Fruit fly (Drosophila melanogaster) whole organism, embryonic: Measurements from ENCODE around the gene CG10587.

ENCODE experiments used
- Asciz ChIP-seq: fragments of 200-800 bp; sonication (Bioruptor generic); optimal IDR thresholded peaks from 2 replicates; lab custom pipeline; 2017; ENCODE audit warnings: missing biosample characterization, mild to moderate bottlenecking, missing genetic modification characterization, missing genetic modification reagents
- BEAF-32 ChIP-seq: fragments of 200-800 bp; sonication (Bioruptor generic); optimal IDR thresholded peaks from 3 replicates; lab custom pipeline; 2017; ENCODE audit warnings: missing biosample characterization, missing genetic modification characterization, mild to moderate bottlenecking, moderate library complexity, missing genetic modification reagents
- CG1233 ChIP-seq: fragments of 200-800 bp; sonication (Bioruptor generic); optimal IDR thresholded peaks from 4 replicates; lab custom pipeline; 2018; ENCODE audit warnings: missing biosample characterization, mild to moderate bottlenecking, missing genetic modification characterization
- CG12769 ChIP-seq: fragments of 200-800 bp; sonication (Bioruptor generic); optimal IDR thresholded peaks from 2 replicates; lab custom pipeline; 2019; ENCODE audit warnings: missing biosample characterization, mild to moderate bottlenecking, missing genetic modification characterization, moderate library complexity
- CG12942 ChIP-seq: fragments of 200-800 bp; sonication (Bioruptor generic); optimal IDR thresholded peaks from 3 replicates; lab custom pipeline; 2016; ENCODE audit warnings: missing biosample characterization, missing genetic modification characterization
- CG13775 ChIP-seq: fragments of 200-800 bp; sonication (Bioruptor generic); optimal IDR thresholded peaks from 3 replicates; lab custom pipeline; 2017; ENCODE audit warnings: missing biosample characterization, mild to moderate bottlenecking, missing genetic modification characterization
- CG14710 ChIP-seq: fragments of 200-800 bp; sonication (Bioruptor generic); optimal IDR thresholded peaks from 3 replicates; lab custom pipeline; 2019; ENCODE audit warnings: missing biosample characterization, mild to moderate bottlenecking, missing genetic modification characterization, moderate library complexity
- CG17328 ChIP-seq: fragments of 200-800 bp; sonication (Bioruptor generic); IDR thresholded peaks from 2 replicates; pipeline ENCODE4 v1.3.6; 2022; ENCODE audit warnings: missing biosample characterization, missing genetic modification characterization
- CG17359 ChIP-seq: fragments of 200-800 bp; sonication (Bioruptor generic); optimal IDR thresholded peaks from 3 replicates; lab custom pipeline; 2018; ENCODE audit warnings: missing biosample characterization, mild to moderate bottlenecking, missing genetic modification characterization, moderate library complexity
- CG2199 ChIP-seq: fragments of 200-800 bp; sonication (Bioruptor generic); IDR thresholded peaks from 3 replicates; pipeline ENCODE4 v1.3.6; 2022; ENCODE audit warnings: missing biosample characterization, missing genetic modification characterization
- CG30403 ChIP-seq: fragments of 200-800 bp; sonication (Bioruptor generic); optimal IDR thresholded peaks from 3 replicates; lab custom pipeline; 2016; ENCODE audit warnings: missing biosample characterization, missing genetic modification characterization
- CG3163 ChIP-seq: fragments of 200-800 bp; sonication (Bioruptor generic); optimal IDR thresholded peaks from 3 replicates; lab custom pipeline; 2016; ENCODE audit warnings: missing biosample characterization, missing genetic modification characterization
- CG33213 ChIP-seq: fragments of 200-800 bp; sonication (Bioruptor generic); optimal IDR thresholded peaks from 3 replicates; lab custom pipeline; 2016; ENCODE audit warnings: missing biosample characterization, missing genetic modification characterization
- CG3838 ChIP-seq: fragments of 200-800 bp; sonication (Bioruptor generic); optimal IDR thresholded peaks from 3 replicates; lab custom pipeline; 2016; ENCODE audit warnings: missing biosample characterization, missing genetic modification characterization
- CG4424 ChIP-seq: fragments of 200-800 bp; sonication (Bioruptor generic); optimal IDR thresholded peaks from 3 replicates; lab custom pipeline; 2016; ENCODE audit warnings: missing biosample characterization, missing genetic modification characterization
- CG5245 ChIP-seq: fragments of 200-800 bp; sonication (Bioruptor generic); optimal IDR thresholded peaks from 3 replicates; lab custom pipeline; 2016; ENCODE audit warnings: missing biosample characterization, missing genetic modification characterization
- CG6683 ChIP-seq: fragments of 200-800 bp; sonication (Bioruptor generic); optimal IDR thresholded peaks from 2 replicates; lab custom pipeline; 2017; ENCODE audit warnings: missing biosample characterization, mild to moderate bottlenecking, missing genetic modification characterization, missing genetic modification reagents
- CG7556 ChIP-seq: fragments of 200-800 bp; sonication (Bioruptor generic); optimal IDR thresholded peaks from 2 replicates; lab custom pipeline; 2017; ENCODE audit warnings: missing biosample characterization, mild to moderate bottlenecking, missing genetic modification characterization
- CG8478 ChIP-seq: fragments of >200 bp; optimal IDR thresholded peaks from 2 replicates; lab custom pipeline; 2018
- CG9797 ChIP-seq: fragments of 200-800 bp; sonication (Bioruptor generic); optimal IDR thresholded peaks from 3 replicates; lab custom pipeline; 2018; ENCODE audit warnings: missing biosample characterization, mild to moderate bottlenecking, missing genetic modification characterization
- CG9876 ChIP-seq: fragments of 200-800 bp; sonication (Bioruptor generic); optimal IDR thresholded peaks from 2 replicates; lab custom pipeline; 2016; ENCODE audit warnings: missing biosample characterization, missing genetic modification characterization
- Dek ChIP-seq: fragments of 200-800 bp; sonication (Bioruptor generic); optimal IDR thresholded peaks from 3 replicates; lab custom pipeline; 2019; ENCODE audit warnings: missing biosample characterization, mild to moderate bottlenecking, missing genetic modification characterization, moderate library complexity
- Dip3 ChIP-seq: fragments of 200-800 bp; sonication (Bioruptor generic); optimal IDR thresholded peaks from 3 replicates; lab custom pipeline; 2016; ENCODE audit warnings: missing biosample characterization, missing genetic modification characterization
- ERR ChIP-seq: fragments of 200-800 bp; sonication (Bioruptor generic); optimal IDR thresholded peaks from 2 replicates; lab custom pipeline; 2016; ENCODE audit warnings: missing biosample characterization, missing genetic modification characterization
- Hmx ChIP-seq: fragments of 200-800 bp; sonication (Bioruptor generic); optimal IDR thresholded peaks from 2 replicates; lab custom pipeline; 2016; ENCODE audit warnings: missing biosample characterization, missing genetic modification characterization
- Kr ChIP-seq: fragments of 200-800 bp; sonication (Bioruptor generic); optimal IDR thresholded peaks from 2 replicates; lab custom pipeline; 2017; ENCODE audit warnings: missing biosample characterization, mild to moderate bottlenecking, missing genetic modification characterization
- MBD-R2 ChIP-seq: fragments of 200-800 bp; sonication (Bioruptor generic); IDR thresholded peaks from 2 replicates; pipeline ENCODE4 v1.3.6; 2022; ENCODE audit warnings: missing biosample characterization, missing genetic modification characterization
- Pdp1 ChIP-seq, 2 experiments: fragments of 200-800 bp; sonication (Bioruptor generic); optimal IDR thresholded peaks; 3 replicates each; lab custom pipeline; 2016; ENCODE audit warnings: missing biosample characterization in 2 of 2, missing genetic modification characterization in 2 of 2, mild to moderate bottlenecking in 1 of 2, moderate library complexity in 1 of 2
- Six4 ChIP-seq: fragments of 200-800 bp; sonication (Bioruptor generic); optimal IDR thresholded peaks from 2 replicates; lab custom pipeline; 2016; ENCODE audit warnings: missing biosample characterization, missing genetic modification characterization
- Xrp1 ChIP-seq: fragments of 200-800 bp; sonication (Bioruptor generic); IDR thresholded peaks from 2 replicates; pipeline ENCODE4 v1.3.6; 2022; ENCODE audit warnings: missing biosample characterization, missing genetic modification characterization
- ci ChIP-seq: fragments of 200-800 bp; sonication (Bioruptor generic); IDR thresholded peaks from 3 replicates; pipeline ENCODE4 v1.3.6; 2022; ENCODE audit warnings: missing biosample characterization, missing genetic modification characterization
- dimm ChIP-seq: fragments of 200-800 bp; sonication (Bioruptor generic); IDR thresholded peaks from 2 replicates; pipeline ENCODE4 v1.3.6; 2022; ENCODE audit warnings: missing biosample characterization, missing genetic modification characterization
- dm ChIP-seq: fragments of 200-800 bp; sonication (Bioruptor generic); optimal IDR thresholded peaks from 3 replicates; lab custom pipeline; 2016; ENCODE audit warnings: missing biosample characterization, missing genetic modification characterization
- dysf ChIP-seq: fragments of 200-800 bp; sonication (Bioruptor generic); IDR thresholded peaks from 3 replicates; pipeline ENCODE4 v1.3.6; 2022; ENCODE audit warnings: missing biosample characterization, missing genetic modification characterization
- emc ChIP-seq: fragments of 200-800 bp; sonication (Bioruptor generic); optimal IDR thresholded peaks from 2 replicates; lab custom pipeline; 2016; ENCODE audit warnings: missing biosample characterization, missing genetic modification characterization
- ems ChIP-seq: fragments of 200-800 bp; sonication (Bioruptor generic); optimal IDR thresholded peaks from 3 replicates; lab custom pipeline; 2016; ENCODE audit warnings: missing biosample characterization, missing genetic modification characterization
- esg ChIP-seq: fragments of 200-800 bp; sonication (Bioruptor generic); conservative IDR thresholded peaks from 2 replicates; pipeline ENCODE4 v1.3.6; 2022; ENCODE audit warnings: missing biosample characterization, missing genetic modification characterization
- grn ChIP-seq: fragments of 200-800 bp; sonication (Bioruptor generic); optimal IDR thresholded peaks from 3 replicates; lab custom pipeline; 2017; ENCODE audit warnings: missing biosample characterization, missing genetic modification characterization
- gsb-n ChIP-seq: fragments of 200-800 bp; sonication (Bioruptor generic); optimal IDR thresholded peaks from 3 replicates; lab custom pipeline; 2018; ENCODE audit warnings: missing biosample characterization, mild to moderate bottlenecking, missing genetic modification characterization
- prd ChIP-seq, 3 experiments: fragments of >200 bp in 2 of 3; fragments of 200-800 bp in 1 of 3; sonication (Bioruptor generic) in 1 of 3; optimal IDR thresholded peaks in 2 of 3; IDR thresholded peaks in 1 of 3; 2 replicates in 2 of 3; 3 replicates in 1 of 3; pipeline versions ENCODE4 v1.3.6 to Lab custom; 2017 to 2022; ENCODE audit warnings: missing biosample characterization in 1 of 3, missing genetic modification characterization in 1 of 3
- pros ChIP-seq: fragments of 200-800 bp; sonication (Bioruptor generic); optimal IDR thresholded peaks from 3 replicates; lab custom pipeline; 2019; ENCODE audit warnings: missing biosample characterization, mild to moderate bottlenecking, missing genetic modification characterization, moderate library complexity
- seq ChIP-seq: fragments of 200-800 bp; sonication (Bioruptor generic); IDR thresholded peaks from 2 replicates; pipeline ENCODE4 v1.3.6; 2022; ENCODE audit warnings: missing biosample characterization, missing genetic modification characterization
- shn ChIP-seq: fragments of 200-800 bp; sonication (Bioruptor generic); optimal IDR thresholded peaks from 3 replicates; lab custom pipeline; 2016; ENCODE audit warnings: missing biosample characterization, missing genetic modification characterization
- sisA ChIP-seq: fragments of 200-800 bp; sonication (Bioruptor generic); IDR thresholded peaks from 2 replicates; pipeline ENCODE4 v1.3.6; 2022; ENCODE audit warnings: missing biosample characterization, missing genetic modification characterization
- slbo ChIP-seq: fragments of 200-800 bp; sonication (Bioruptor generic); IDR thresholded peaks from 2 replicates; pipeline ENCODE4 v1.3.6; 2022; ENCODE audit warnings: missing biosample characterization, missing genetic modification characterization
- slou ChIP-seq: fragments of 200-800 bp; sonication (Bioruptor generic); optimal IDR thresholded peaks from 3 replicates; lab custom pipeline; 2016; ENCODE audit warnings: missing biosample characterization, missing genetic modification characterization
- unc-4 ChIP-seq: fragments of 200-800 bp; sonication (Bioruptor generic); IDR thresholded peaks from 2 replicates; pipeline ENCODE4 v1.3.6; 2022; ENCODE audit warnings: missing biosample characterization, missing genetic modification characterization; ENCODE audit not compliant: partially characterized antibody
- yki ChIP-seq: fragments of >200 bp; optimal IDR thresholded peaks from 3 replicates; lab custom pipeline; 2018
- z ChIP-seq: fragments of 200-800 bp; sonication (Bioruptor generic); IDR thresholded peaks from 3 replicates; pipeline ENCODE4 v1.3.6; 2022; ENCODE audit warnings: missing biosample characterization, missing genetic modification characterization

Gene CG10587

dm6 chr3L:20923030-20923591 lies 39.2 kb downstream of the CG10587 start (continued):
- TF ChIP-seq CG2199 (GFP tag; lab: Robert Waterston, UW) (0 out of 3 replicates have a peak, but pooled peaks have one; percentile 62), Xrp1 (GFP tag; lab: Robert Waterston, UW) (peak; percentile 81), Asciz (peak; percentile 41), ems (peak; percentile 18), Six4 (GFP tag; lab: Kevin White, UChicago) (peak; percentile 3), emc (no peak), ci (GFP tag; lab: Robert Waterston, UW) (peak; percentile 65; the same call in 1 of the 3 replicates), Dip3 (GFP tag; lab: Kevin White, UChicago) (no peak), dimm (0 out of 2 replicates have a peak, but pooled peaks have one; percentile 7), CG14710 (tag; lab: Kevin White, UChicago) (peak; percentile 61), slou (GFP tag; lab: Kevin White, UChicago) (no peak)

dm6 chr3L:20922279-20922830 lies 40.0 kb downstream of the CG10587 start:
- TF ChIP-seq pros (GFP tag; lab: Kevin White, UChicago) (peak; percentile 85), seq (GFP tag; lab: Robert Waterston, UW) (no peak), Kr (GFP tag; lab: Kevin White, UChicago) (peak; percentile 90), Hmx (GFP tag; lab: Kevin White, UChicago) (no peak), Xrp1 (GFP tag; lab: Robert Waterston, UW) (peak; percentile 49), CG4424 (GFP tag; lab: Kevin White, UChicago) (no peak), BEAF-32 (GFP tag; lab: Kevin White, UChicago) (no peak), CG8478 (lab: Kevin White, UChicago) (no peak), dm (peak; percentile 8), sisA (no peak), Dek (no peak), CG30403 (GFP tag; lab: Kevin White, UChicago) (no peak), unc-4 (GFP tag; lab: Robert Waterston, UW) (no peak), yki (lab: Kevin White, UChicago) (no peak), shn (GFP tag; lab: Kevin White, UChicago) (no peak), esg (GFP tag; lab: Robert Waterston, UW) (no peak), ERR (GFP tag; lab: Kevin White, UChicago) (no peak), CG33213 (no peak), CG3163 (no peak), CG5245 (GFP tag; lab: Kevin White, UChicago) (no peak), gsb-n (tag; lab: Kevin White, UChicago) (peak; percentile 64), CG12942 (GFP tag; lab: Kevin White, UChicago) (no peak), grn (GFP tag; lab: Kevin White, UChicago) (peak; percentile 98), CG3838 (GFP tag; lab: Kevin White, UChicago) (no peak), z (GFP tag; lab: Robert Waterston, UW) (peak; percentile 61; the same call in 1 of the 3 replicates), CG6683 (GFP tag; lab: Kevin White, UChicago) (no peak), CG12769 (tag; lab: Kevin White, UChicago) (peak; percentile 19), CG7556 (no peak), slbo (no peak), CG17328 (0 out of 2 replicates have a peak, but pooled peaks have one; percentile 25), dysf (no peak), CG1233 (peak; percentile 37), slou (GFP tag; lab: Kevin White, UChicago) (no peak), MBD-R2 (GFP tag; lab: Robert Waterston, UW) (no peak), CG17359 (tag; lab: Kevin White, UChicago) (no peak), prd (optimal IDR thresholded peaks at IDR 0.05; lab: Kevin White, UChicago) (no peak), prd (GFP tag; IDR thresholded peaks at IDR 0.05; lab: Robert Waterston, UW) (peak; percentile 44; the same call in 2 of the 3 replicates), CG9797 (GFP tag; lab: Kevin White, UChicago) (no peak), Pdp1 (GFP tag; optimal IDR thresholded peaks at IDR 0.05; lab: Kevin White, UChicago) (peak in 1 of 2 experiments; percentile 30), CG13775 (GFP tag; lab: Kevin White, UChicago) (no peak), CG9876 (GFP tag; lab: Kevin White, UChicago) (no peak)
